Fruit fly (Drosophila melanogaster) whole organism, embryonic: Measurements from ENCODE around the gene CG4733.
A peak's percentile ranks its signal among the peaks of the same experiment; 100 is the strongest.

Source experiments
- ATbp ChIP-seq: fragments of 200-800 bp; sonication (Bioruptor generic); optimal IDR thresholded peaks from 2 replicates; lab custom pipeline; 2017; ENCODE audit warnings: missing biosample characterization, mild to moderate bottlenecking, missing genetic modification characterization, missing genetic modification reagents
- Antp ChIP-seq: fragments of 200-800 bp; sonication (Bioruptor generic); optimal IDR thresholded peaks from 3 replicates; lab custom pipeline; 2016; ENCODE audit warnings: missing biosample characterization, missing genetic modification characterization
- CG11085 ChIP-seq: fragments of 200-800 bp; sonication (Bioruptor generic); IDR thresholded peaks from 2 replicates; pipeline ENCODE4 v1.3.6; 2022; ENCODE audit warnings: missing biosample characterization, missing genetic modification characterization
- CG13775 ChIP-seq: fragments of 200-800 bp; sonication (Bioruptor generic); optimal IDR thresholded peaks from 3 replicates; lab custom pipeline; 2017; ENCODE audit warnings: missing biosample characterization, mild to moderate bottlenecking, missing genetic modification characterization
- CG14667 ChIP-seq: fragments of 200-800 bp; sonication (Bioruptor generic); IDR thresholded peaks from 2 replicates; pipeline ENCODE4 v1.3.6; 2022; ENCODE audit warnings: missing biosample characterization, missing genetic modification characterization
- CG14710 ChIP-seq: fragments of 200-800 bp; sonication (Bioruptor generic); optimal IDR thresholded peaks from 3 replicates; lab custom pipeline; 2019; ENCODE audit warnings: missing biosample characterization, mild to moderate bottlenecking, missing genetic modification characterization, moderate library complexity
- CG15696 ChIP-seq: fragments of 200-800 bp; sonication (Bioruptor generic); optimal IDR thresholded peaks from 2 replicates; lab custom pipeline; 2019; ENCODE audit warnings: missing biosample characterization, mild to moderate bottlenecking, missing genetic modification characterization, moderate library complexity
- CG16863 ChIP-seq: fragments of 200-800 bp; sonication (Bioruptor generic); optimal IDR thresholded peaks from 3 replicates; lab custom pipeline; 2016; ENCODE audit warnings: missing biosample characterization, missing genetic modification characterization
- CG17612 ChIP-seq: fragments of 200-800 bp; sonication (Bioruptor generic); IDR thresholded peaks from 2 replicates; pipeline ENCODE4 v1.3.6; 2022; ENCODE audit warnings: missing biosample characterization, missing genetic modification characterization
- CG18619 ChIP-seq: fragments of 200-800 bp; sonication (Bioruptor generic); optimal IDR thresholded peaks from 3 replicates; lab custom pipeline; 2017; ENCODE audit warnings: missing biosample characterization, mild to moderate bottlenecking, missing genetic modification characterization
- CG18764 ChIP-seq: fragments of 200-800 bp; sonication (Bioruptor generic); optimal IDR thresholded peaks from 3 replicates; lab custom pipeline; 2016; ENCODE audit warnings: missing biosample characterization, missing genetic modification characterization
- CG2129 ChIP-seq: fragments of 200-800 bp; sonication (Bioruptor generic); IDR thresholded peaks from 2 replicates; pipeline ENCODE4 v1.3.6; 2022; ENCODE audit warnings: missing biosample characterization, missing genetic modification characterization; ENCODE audit not compliant: partially characterized antibody
- CG33557 ChIP-seq: fragments of 200-800 bp; sonication (Bioruptor generic); optimal IDR thresholded peaks from 2 replicates; lab custom pipeline; 2019; ENCODE audit warnings: missing biosample characterization, mild to moderate bottlenecking, missing genetic modification characterization, moderate library complexity
- CG3838 ChIP-seq: fragments of 200-800 bp; sonication (Bioruptor generic); optimal IDR thresholded peaks from 3 replicates; lab custom pipeline; 2016; ENCODE audit warnings: missing biosample characterization, missing genetic modification characterization
- CG7745 ChIP-seq: fragments of 200-800 bp; sonication (Bioruptor generic); optimal IDR thresholded peaks from 2 replicates; lab custom pipeline; 2018; ENCODE audit warnings: missing biosample characterization, mild to moderate bottlenecking, missing genetic modification characterization, moderate library complexity
- Camta ChIP-seq: fragments of 200-800 bp; sonication (Bioruptor generic); optimal IDR thresholded peaks from 2 replicates; lab custom pipeline; 2016; ENCODE audit warnings: missing biosample characterization, missing genetic modification characterization
- CkIIα-i1 ChIP-seq: fragments of 200-800 bp; sonication (Bioruptor generic); IDR thresholded peaks from 2 replicates; pipeline ENCODE4 v1.3.6; 2022; ENCODE audit warnings: missing biosample characterization, missing genetic modification characterization
- D ChIP-seq, 2 experiments: fragments of 200-800 bp in 1 of 2; fragments of >200 bp in 1 of 2; sonication (Bioruptor generic) in 1 of 2; optimal IDR thresholded peaks; 2 replicates in 1 of 2; 3 replicates in 1 of 2; lab custom pipeline; 2017; ENCODE audit warnings: mild to moderate bottlenecking in 1 of 2, missing biosample characterization in 1 of 2, missing genetic modification characterization in 1 of 2, missing genetic modification reagents in 1 of 2
- Dip3 ChIP-seq: fragments of 200-800 bp; sonication (Bioruptor generic); optimal IDR thresholded peaks from 3 replicates; lab custom pipeline; 2016; ENCODE audit warnings: missing biosample characterization, missing genetic modification characterization
- Fer1 ChIP-seq: fragments of 200-800 bp; sonication (Bioruptor generic); optimal IDR thresholded peaks from 2 replicates; lab custom pipeline; 2017; ENCODE audit warnings: missing biosample characterization, mild to moderate bottlenecking, missing genetic modification characterization
- HLH54F ChIP-seq: fragments of 200-800 bp; sonication (Bioruptor generic); optimal IDR thresholded peaks from 3 replicates; lab custom pipeline; 2016; ENCODE audit warnings: missing biosample characterization, missing genetic modification characterization
- HLHmδ ChIP-seq: fragments of 200-800 bp; sonication (Bioruptor generic); optimal IDR thresholded peaks from 2 replicates; lab custom pipeline; 2018; ENCODE audit warnings: missing biosample characterization, mild to moderate bottlenecking, missing genetic modification characterization, moderate library complexity
- Hr51 ChIP-seq, 2 experiments: fragments of 200-800 bp; sonication (Bioruptor generic); optimal IDR thresholded peaks; 2 replicates in 1 of 2; 3 replicates in 1 of 2; lab custom pipeline; 2016 to 2018; ENCODE audit warnings: missing biosample characterization in 2 of 2, missing genetic modification characterization in 2 of 2, mild to moderate bottlenecking in 1 of 2, moderate library complexity in 1 of 2
- Hsf ChIP-seq: fragments of 200-800 bp; sonication (Bioruptor generic); optimal IDR thresholded peaks from 3 replicates; lab custom pipeline; 2016; ENCODE audit warnings: missing biosample characterization, missing genetic modification characterization
- Meics ChIP-seq: fragments of 200-800 bp; sonication (Bioruptor generic); optimal IDR thresholded peaks from 2 replicates; lab custom pipeline; 2017; ENCODE audit warnings: missing biosample characterization, mild to moderate bottlenecking, missing genetic modification characterization
- NC2α ChIP-seq: fragments of 200-800 bp; sonication (Bioruptor generic); optimal IDR thresholded peaks from 2 replicates; lab custom pipeline; 2016; ENCODE audit warnings: missing biosample characterization, missing genetic modification characterization
- Neu2 ChIP-seq: fragments of 200-800 bp; sonication (Bioruptor generic); optimal IDR thresholded peaks from 3 replicates; lab custom pipeline; 2016; ENCODE audit warnings: missing biosample characterization, missing genetic modification characterization, borderline replicate concordance
- Spps ChIP-seq: fragments of 200-800 bp; sonication (Bioruptor generic); optimal IDR thresholded peaks from 2 replicates; lab custom pipeline; 2018; ENCODE audit warnings: missing biosample characterization, mild to moderate bottlenecking, missing genetic modification characterization
- Vsx1 ChIP-seq: fragments of 200-800 bp; sonication (Bioruptor generic); optimal IDR thresholded peaks from 2 replicates; lab custom pipeline; 2017; ENCODE audit warnings: missing biosample characterization, mild to moderate bottlenecking, missing genetic modification characterization, missing genetic modification reagents
- bigmax ChIP-seq: fragments of 200-800 bp; sonication (Bioruptor generic); optimal IDR thresholded peaks from 2 replicates; lab custom pipeline; 2018; ENCODE audit warnings: missing biosample characterization, mild to moderate bottlenecking, missing genetic modification characterization
- btn ChIP-seq: fragments of 200-800 bp; sonication (Bioruptor generic); optimal IDR thresholded peaks from 2 replicates; lab custom pipeline; 2016; ENCODE audit warnings: missing biosample characterization, missing genetic modification characterization
- chm ChIP-seq: fragments of 200-800 bp; sonication (Bioruptor generic); IDR thresholded peaks from 2 replicates; pipeline ENCODE4 v1.3.6; 2022; ENCODE audit warnings: missing biosample characterization, missing genetic modification characterization
- da ChIP-seq: fragments of 200-800 bp; sonication (Bioruptor generic); optimal IDR thresholded peaks from 2 replicates; lab custom pipeline; 2016; ENCODE audit warnings: missing biosample characterization, missing genetic modification characterization
- eve ChIP-seq, 2 experiments: fragments of >200 bp; optimal IDR thresholded peaks; 2 replicates each; lab custom pipeline; 2017; ENCODE audit warnings: missing biosample characterization in 2 of 2, missing genetic modification characterization in 2 of 2
- eyg ChIP-seq: fragments of 200-800 bp; sonication (Bioruptor generic); optimal IDR thresholded peaks from 3 replicates; lab custom pipeline; 2016; ENCODE audit warnings: missing biosample characterization, missing genetic modification characterization
- gem ChIP-seq: fragments of 200-800 bp; sonication (Bioruptor generic); optimal IDR thresholded peaks from 2 replicates; lab custom pipeline; 2019; ENCODE audit warnings: missing biosample characterization, mild to moderate bottlenecking, missing genetic modification characterization, moderate library complexity
- hbn ChIP-seq: fragments of 200-800 bp; sonication (Bioruptor generic); IDR thresholded peaks from 2 replicates; pipeline ENCODE4 v1.3.6; 2022; ENCODE audit warnings: missing biosample characterization, missing genetic modification characterization; ENCODE audit not compliant: partially characterized antibody
- inv ChIP-seq: fragments of 200-800 bp; sonication (Bioruptor generic); IDR thresholded peaks from 2 replicates; pipeline ENCODE4 v1.3.6; 2022; ENCODE audit warnings: missing biosample characterization, missing genetic modification characterization; ENCODE audit not compliant: partially characterized antibody
- jing ChIP-seq: fragments of 200-800 bp; sonication (Bioruptor generic); optimal IDR thresholded peaks from 2 replicates; lab custom pipeline; 2018; ENCODE audit warnings: missing biosample characterization, mild to moderate bottlenecking, missing genetic modification characterization
- klu ChIP-seq: fragments of 200-800 bp; sonication (Bioruptor generic); IDR thresholded peaks from 2 replicates; pipeline ENCODE4 v1.3.6; 2022; ENCODE audit warnings: missing biosample characterization, missing genetic modification characterization
- lov ChIP-seq, 2 experiments: fragments of 200-800 bp in 1 of 2; fragments of >200 bp in 1 of 2; sonication (Bioruptor generic) in 1 of 2; IDR thresholded peaks in 1 of 2; optimal IDR thresholded peaks in 1 of 2; 2 replicates in 1 of 2; 3 replicates in 1 of 2; pipeline versions ENCODE4 v1.3.6 to Lab custom; 2017 to 2022; ENCODE audit warnings: missing biosample characterization in 1 of 2, missing genetic modification characterization in 1 of 2
- maf-S ChIP-seq: fragments of 200-800 bp; sonication (Bioruptor generic); optimal IDR thresholded peaks from 2 replicates; lab custom pipeline; 2016; ENCODE audit warnings: missing biosample characterization, missing genetic modification characterization
- phol ChIP-seq: fragments of 200-800 bp; sonication (Bioruptor generic); optimal IDR thresholded peaks from 3 replicates; lab custom pipeline; 2018; ENCODE audit warnings: missing biosample characterization, mild to moderate bottlenecking, missing genetic modification characterization, moderate library complexity
- pita ChIP-seq: fragments of 200-800 bp; sonication (Bioruptor generic); optimal IDR thresholded peaks from 2 replicates; lab custom pipeline; 2017; ENCODE audit warnings: missing biosample characterization, mild to moderate bottlenecking, missing genetic modification characterization
- slbo ChIP-seq: fragments of 200-800 bp; sonication (Bioruptor generic); IDR thresholded peaks from 2 replicates; pipeline ENCODE4 v1.3.6; 2022; ENCODE audit warnings: missing biosample characterization, missing genetic modification characterization
- tna ChIP-seq: fragments of 200-800 bp; sonication (Bioruptor generic); IDR thresholded peaks from 2 replicates; pipeline ENCODE4 v1.3.6; 2022; ENCODE audit warnings: missing biosample characterization, missing genetic modification characterization; ENCODE audit not compliant: partially characterized antibody
- usp ChIP-seq: fragments of >200 bp; optimal IDR thresholded peaks from 2 replicates; lab custom pipeline; 2017; ENCODE audit warnings: missing biosample characterization, missing genetic modification characterization
- zfh2 ChIP-seq: fragments of 200-800 bp; sonication (Bioruptor generic); optimal IDR thresholded peaks from 2 replicates; lab custom pipeline; 2016; ENCODE audit warnings: missing biosample characterization, missing genetic modification characterization

Gene CG4733

dm6 chr3R:19875118-19875887 is 15.2 kb upstream of the CG4733 start, which contains the start of gene Mrp5 (continued):
- TF ChIP-seq Camta (GFP tag; lab: Kevin White, UChicago), result peak; percentile 5
- TF ChIP-seq CG7745, result no peak
- TF ChIP-seq ATbp (GFP tag; lab: Kevin White, UChicago), result peak; percentile 54
- TF ChIP-seq HLHmδ (GFP tag; lab: Kevin White, UChicago), result peak; percentile 77
- peak; percentile 57 for TF ChIP-seq gem
- no peak for TF ChIP-seq CG3838 (GFP tag; lab: Kevin White, UChicago)
- TF ChIP-seq CG18764 (GFP tag; lab: Kevin White, UChicago), result no peak
- TF ChIP-seq btn, result no peak
- TF ChIP-seq Hsf (GFP tag; lab: Kevin White, UChicago), result peak; percentile 7
- TF ChIP-seq CG11085 (GFP tag; lab: Robert Waterston, UW), result no peak
- TF ChIP-seq eyg (GFP tag; lab: Kevin White, UChicago), result no peak
- TF ChIP-seq CG33557 (GFP tag; lab: Kevin White, UChicago), result no peak
- TF ChIP-seq Hr51 (GFP tag; optimal IDR thresholded peaks at IDR 0.05; lab: Kevin White, UChicago), result peak in 1 of 2 experiments; percentile 40
- TF ChIP-seq zfh2 (GFP tag; lab: Kevin White, UChicago), result no peak
- TF ChIP-seq Dip3 (GFP tag; lab: Kevin White, UChicago), result no peak
- peak; percentile 51 for TF ChIP-seq CG13775 (GFP tag; lab: Kevin White, UChicago)
- 0 out of 2 replicates have a peak, but pooled peaks have one; percentile 16 for TF ChIP-seq CG14667 (GFP tag; lab: Robert Waterston, UW)
- no peak for TF ChIP-seq pita (GFP tag; lab: Kevin White, UChicago)
- no peak for TF ChIP-seq Neu2 (GFP tag; lab: Kevin White, UChicago)
- TF ChIP-seq klu, result no peak
- no peak for TF ChIP-seq lov (optimal IDR thresholded peaks at IDR 0.05; lab: Kevin White, UChicago)
- TF ChIP-seq lov (GFP tag; IDR thresholded peaks at IDR 0.05; lab: Robert Waterston, UW), result peak; percentile 22; the same call in 1 of the 3 replicates
- TF ChIP-seq CG16863 (GFP tag; lab: Kevin White, UChicago), result no peak
- no peak for TF ChIP-seq inv (GFP tag; lab: Robert Waterston, UW)
- TF ChIP-seq tna, result peak; percentile 15; the same call in 1 of the 2 replicates
- TF ChIP-seq HLH54F (GFP tag; lab: Kevin White, UChicago), result no peak
- 0 out of 2 replicates have a peak, but pooled peaks have one; percentile 51 for TF ChIP-seq chm
- TF ChIP-seq CG2129 (GFP tag; lab: Robert Waterston, UW), result no peak
- TF ChIP-seq hbn (GFP tag; lab: Robert Waterston, UW), result no peak
- peak; percentile 36 for TF ChIP-seq phol (tag; lab: Kevin White, UChicago)
- no peak for TF ChIP-seq D (optimal IDR thresholded peaks at IDR 0.05; lab: Kevin White, UChicago)
- peak; percentile 25 for TF ChIP-seq D (GFP tag; optimal IDR thresholded peaks at IDR 0.05; lab: Kevin White, UChicago)
- peak; percentile 59 for TF ChIP-seq Meics
- no peak for TF ChIP-seq jing (GFP tag; lab: Kevin White, UChicago)
- no peak for TF ChIP-seq bigmax (GFP tag; lab: Kevin White, UChicago)
- no peak for TF ChIP-seq Antp (GFP tag; lab: Kevin White, UChicago)
- no peak for TF ChIP-seq CG14710 (tag; lab: Kevin White, UChicago)
- no peak for TF ChIP-seq CkIIα-i1 (GFP tag; lab: Robert Waterston, UW)
- TF ChIP-seq CG17612 (GFP tag; lab: Robert Waterston, UW), result no peak
- TF ChIP-seq NC2α (GFP tag; lab: Kevin White, UChicago), result no peak
- peak; percentile 11 for TF ChIP-seq Fer1 (GFP tag; lab: Kevin White, UChicago)
- peak; percentile 80 for TF ChIP-seq slbo (GFP tag; lab: Robert Waterston, UW)
- no peak for TF ChIP-seq usp (GFP tag; lab: Kevin White, UChicago)
- TF ChIP-seq eve (GFP tag; optimal IDR thresholded peaks at IDR 0.05; lab: Kevin White, UChicago), result no peak
- TF ChIP-seq Spps (tag; lab: Kevin White, UChicago), result no peak
- no peak for TF ChIP-seq maf-S (GFP tag; lab: Kevin White, UChicago)
- no peak for TF ChIP-seq Vsx1 (GFP tag; lab: Kevin White, UChicago)
- TF ChIP-seq CG18619 (GFP tag; lab: Kevin White, UChicago), result no peak
- no peak for TF ChIP-seq CG15696 (tag; lab: Kevin White, UChicago)
- no peak for TF ChIP-seq da (GFP tag; lab: Kevin White, UChicago)
